Fruit fly (Drosophila melanogaster) ovary, adult (tissue): ENCODE results near the gene CG3604.
A peak's percentile ranks its signal among the peaks of the same experiment; 100 is the strongest.

Experiments
- CG17801 ChIP-seq: fragments of 200-800 bp; optimal IDR thresholded peaks from 2 replicates; lab custom pipeline; 2019; ENCODE audit warnings: missing biosample characterization, mild to moderate bottlenecking, missing genetic modification characterization, moderate library complexity; ENCODE audit not compliant: partially characterized antibody

The CG3604 gene

dm6 chr2L:3697772-3698171 lies at the start of gene CG3604:
CG3604 (minus strand) TSS chr2L:3697872.
- TF ChIP-seq CG17801 (GFP tag; lab: Kevin White, UChicago): no peak

- TF ChIP-seq CG17801 (GFP tag; lab: Kevin White, UChicago): no peak
Observed at dm6 chr2L:3740443-3740842, 42.8 kb upstream of the CG3604 start.

dm6 chr2L:3737682-3738081 lies 40.0 kb upstream of the CG3604 start:
- no peak for TF ChIP-seq CG17801 (GFP tag; lab: Kevin White, UChicago)

dm6 chr2L:3737003-3737662 lies 39.5 kb upstream of the CG3604 start:
- no peak for TF ChIP-seq CG17801 (GFP tag; lab: Kevin White, UChicago)

dm6 chr2L:3731055-3731454 lies 33.4 kb upstream of the CG3604 start:
- TF ChIP-seq CG17801 (GFP tag; lab: Kevin White, UChicago): no peak

- no peak for TF ChIP-seq CG17801 (GFP tag; lab: Kevin White, UChicago)
Observed at dm6 chr2L:3730182-3730975, 32.7 kb upstream of the CG3604 start, which contains the start of gene CG10019. CG10019 (plus strand) TSS chr2L:3730466.

dm6 chr2L:3729635-3730034 lies 32.0 kb upstream of the CG3604 start:
- TF ChIP-seq CG17801 (GFP tag; lab: Kevin White, UChicago): no peak

dm6 chr2L:3719414-3719959 lies 21.8 kb upstream of the CG3604 start:
- TF ChIP-seq CG17801 (GFP tag; lab: Kevin White, UChicago): no peak

- no peak for TF ChIP-seq CG17801 (GFP tag; lab: Kevin White, UChicago)
Observed at dm6 chr2L:3717673-3718235, 20.1 kb upstream of the CG3604 start, which contains the start of the genes lectin-24A and Shaw. lectin-24A (minus strand) TSS chr2L:3717773. Shaw (plus strand) TSS chr2L:3718185.

dm6 chr2L:3713545-3714156 lies 16.0 kb upstream of the CG3604 start:
- no peak for TF ChIP-seq CG17801 (GFP tag; lab: Kevin White, UChicago)

- no peak for TF ChIP-seq CG17801 (GFP tag; lab: Kevin White, UChicago)
Observed at dm6 chr2L:3712949-3713416, 15.3 kb upstream of the CG3604 start, which contains the start of the genes CG31955 and CG2818. CG31955 (minus strand) TSS chr2L:3713105. CG2818 (plus strand) TSS chr2L:3713360.

- TF ChIP-seq CG17801 (GFP tag; lab: Kevin White, UChicago): peak; percentile 18
Observed at dm6 chr2L:3711665-3712064, 14.0 kb upstream of the CG3604 start, which contains the start of gene cutlet. cutlet (minus strand) TSS chr2L:3711748.

- no peak for TF ChIP-seq CG17801 (GFP tag; lab: Kevin White, UChicago)
Observed at dm6 chr2L:3706963-3707362, 9.3 kb upstream of the CG3604 start, which contains the start of gene CG31777. CG31777 (minus strand) TSS chr2L:3707063.

- TF ChIP-seq CG17801 (GFP tag; lab: Kevin White, UChicago): no peak
Observed at dm6 chr2L:3705438-3705921, 7.8 kb upstream of the CG3604 start, which contains the start of gene CG31778. CG31778 (minus strand) TSS chr2L:3705488.
